Worm (Caenorhabditis elegans): ENCODE results near the gene srh-32.

ce11 chrV:17723142-17723781 lies 22.2 kb downstream of the srh-32 start:
- TF ChIP-seq pqm-1 (tag; optimal IDR thresholded peaks at IDR 0.05) (no peak), nhr-232 (tag; optimal IDR thresholded peaks at IDR 0.05) (no peak), ama-1 (optimal IDR thresholded peaks at IDR 0.05) (no peak), K09A11.1 (tag; optimal IDR thresholded peaks at IDR 0.05; ENCODE audit: insufficient read depth) (no peak), K02D7.2 (tag; optimal IDR thresholded peaks at IDR 0.05) (no peak), ztf-16 (tag; optimal IDR thresholded peaks at IDR 0.05) (no peak), ahr-1 (tag; optimal IDR thresholded peaks at IDR 0.05) (no peak), dve-1 (tag; optimal IDR thresholded peaks at IDR 0.05) (no peak), hlh-8 (tag; optimal IDR thresholded peaks at IDR 0.05) (no peak), elt-2 (tag; optimal IDR thresholded peaks at IDR 0.05) (peak; percentile 18), tbx-2 (tag; optimal IDR thresholded peaks at IDR 0.05) (no peak)
